Worm (Caenorhabditis elegans) whole organism, L4 larva: ENCODE results near the gene C32D5.8.

Source experiments
- F10B5.3 ChIP-seq: sonication (generic microtip); optimal IDR thresholded peaks from 2 replicates; lab custom pipeline; 2016; ENCODE audit warnings: mild to moderate bottlenecking, missing genetic modification characterization, missing compliant biosample characterization
- R02D3.7 ChIP-seq: fragments of 150-350 bp; sonication (generic microtip); optimal IDR thresholded peaks from 3 replicates; lab custom pipeline; 2014; ENCODE audit warnings: missing biosample characterization, missing genetic modification characterization
- T20F7.1 ChIP-seq: fragments of 200-800 bp; sonication (Bioruptor generic); optimal IDR thresholded peaks from 2 replicates; lab custom pipeline; 2018; ENCODE audit warnings: mild to moderate bottlenecking, missing genetic modification characterization, missing compliant biosample characterization
- Y105C5A.15 ChIP-seq: fragments of 200-800 bp; sonication (Bioruptor generic); IDR thresholded peaks from 2 replicates; pipeline ENCODE4 v1.3.6; 2022; ENCODE audit warnings: missing genetic modification characterization, missing compliant biosample characterization
- Y5F2A.4 ChIP-seq: fragments of 200-800 bp; sonication (Bioruptor generic); optimal IDR thresholded peaks from 2 replicates; lab custom pipeline; 2018; ENCODE audit warnings: mild to moderate bottlenecking, missing genetic modification characterization, missing compliant biosample characterization
- ZK546.5 ChIP-seq, 2 experiments: sonication (generic microtip); optimal IDR thresholded peaks; 2 replicates each; lab custom pipeline; 2017; ENCODE audit warnings: missing biosample characterization in 2 of 2, missing genetic modification characterization in 2 of 2
- aha-1 ChIP-seq: fragments of 150-350 bp; peaks from one replicate; lab custom pipeline; 2014; ENCODE audit warnings: missing biosample characterization, missing genetic modification characterization
- ama-1 ChIP-seq: fragments of 150-350 bp; optimal IDR thresholded peaks from 2 replicates; lab custom pipeline; 2014; ENCODE audit warnings: inconsistent platforms, mixed read lengths
- attf-4 ChIP-seq: sonication (generic microtip); optimal IDR thresholded peaks from 3 replicates; lab custom pipeline; 2017; ENCODE audit warnings: missing biosample characterization, missing genetic modification characterization
- ceh-20 ChIP-seq: fragments of 200-800 bp; sonication (Bioruptor generic); IDR thresholded peaks from 2 replicates; pipeline ENCODE4 v1.3.6; 2022; ENCODE audit warnings: missing genetic modification reagents, missing genetic modification characterization, missing compliant biosample characterization
- ceh-44 ChIP-seq: fragments of 200-800 bp; sonication (Bioruptor generic); IDR thresholded peaks from 2 replicates; pipeline ENCODE4 v1.3.6; 2022; ENCODE audit warnings: missing genetic modification reagents, missing genetic modification characterization, missing compliant biosample characterization
- cey-2 ChIP-seq: sonication (generic microtip); optimal IDR thresholded peaks from 3 replicates; lab custom pipeline; 2017; ENCODE audit warnings: missing genetic modification characterization, mild to moderate bottlenecking, missing compliant biosample characterization, antibody characterized with exemption, borderline replicate concordance; ENCODE audit not compliant: insufficient read depth
- daf-16 ChIP-seq, 3 experiments: sonication (generic microtip); optimal IDR thresholded peaks; 2 replicates each; lab custom pipeline; 2016 to 2017; ENCODE audit warnings: missing genetic modification characterization in 3 of 3, missing genetic modification reagents in 3 of 3, mild to moderate bottlenecking in 2 of 3, missing compliant biosample characterization in 2 of 3, missing biosample characterization in 1 of 3, moderate library complexity in 1 of 3
- dmd-8 ChIP-seq: fragments of 200-800 bp; sonication (Bioruptor generic); IDR thresholded peaks from 2 replicates; pipeline ENCODE4 v1.3.6; 2022; ENCODE audit warnings: missing genetic modification characterization, missing compliant biosample characterization
- dve-1 ChIP-seq: sonication (generic microtip); optimal IDR thresholded peaks from 2 replicates; lab custom pipeline; 2017; ENCODE audit warnings: antibody characterized with exemption, mild to moderate bottlenecking, missing genetic modification characterization, missing compliant biosample characterization; ENCODE audit not compliant: insufficient read depth
- fos-1 ChIP-seq: fragments of 150-350 bp; optimal IDR thresholded peaks from 2 replicates; lab custom pipeline; 2014; ENCODE audit warnings: missing biosample characterization, missing genetic modification characterization
- gei-8 ChIP-seq: fragments of 200-800 bp; sonication (Bioruptor generic); optimal IDR thresholded peaks from 2 replicates; lab custom pipeline; 2018; ENCODE audit warnings: mild to moderate bottlenecking, missing genetic modification characterization, missing compliant biosample characterization
- hlh-11 ChIP-seq: fragments of 200-800 bp; sonication (Bioruptor generic); optimal IDR thresholded peaks from 2 replicates; lab custom pipeline; 2018; ENCODE audit warnings: mild to moderate bottlenecking, missing genetic modification characterization, missing compliant biosample characterization
- hlh-30 ChIP-seq: sonication (generic microtip); optimal IDR thresholded peaks from 2 replicates; lab custom pipeline; 2017; ENCODE audit warnings: antibody characterized with exemption, mild to moderate bottlenecking, missing genetic modification characterization, missing compliant biosample characterization; ENCODE audit not compliant: insufficient read depth
- hmg-1.1 ChIP-seq: fragments of 200-800 bp; sonication (Bioruptor generic); IDR thresholded peaks from 2 replicates; pipeline ENCODE4 v1.3.6; 2022; ENCODE audit warnings: missing genetic modification reagents, missing genetic modification characterization, missing compliant biosample characterization
- lin-13 ChIP-seq: fragments of 150-350 bp; optimal IDR thresholded peaks from 2 replicates; lab custom pipeline; 2014; ENCODE audit warnings: missing biosample characterization, missing genetic modification reagents, missing genetic modification characterization
- lin-29 ChIP-seq: fragments of 200-800 bp; sonication (Bioruptor generic); IDR thresholded peaks from 2 replicates; pipeline ENCODE4 v1.3.6; 2022; ENCODE audit warnings: missing genetic modification reagents, missing genetic modification characterization, missing compliant biosample characterization
- lin-39 ChIP-seq: fragments of 150-350 bp; optimal IDR thresholded peaks from 2 replicates; lab custom pipeline; 2014; ENCODE audit warnings: missing biosample characterization, missing genetic modification reagents, missing genetic modification characterization
- lir-3 ChIP-seq: sonication (generic microtip); optimal IDR thresholded peaks from 2 replicates; lab custom pipeline; 2016; ENCODE audit warnings: mild to moderate bottlenecking, missing genetic modification characterization, missing compliant biosample characterization
- madf-9 ChIP-seq: fragments of 200-800 bp; sonication (Bioruptor generic); conservative IDR thresholded peaks from 2 replicates; pipeline ENCODE4 v1.3.6; 2022; ENCODE audit warnings: missing genetic modification reagents, missing genetic modification characterization, missing compliant biosample characterization
- mdl-1 ChIP-seq, 2 experiments: fragments of 150-350 bp in 1 of 2; sonication (generic microtip) in 1 of 2; optimal IDR thresholded peaks; 2 replicates each; lab custom pipeline; 2014 to 2017; ENCODE audit warnings: missing biosample characterization in 2 of 2, missing genetic modification characterization in 2 of 2
- mep-1 ChIP-seq: fragments of 150-350 bp; sonication (generic microtip); optimal IDR thresholded peaks from 3 replicates; lab custom pipeline; 2014; ENCODE audit warnings: missing biosample characterization, missing genetic modification characterization
- mxl-3 ChIP-seq: fragments of 200-800 bp; sonication (Bioruptor generic); optimal IDR thresholded peaks from 2 replicates; lab custom pipeline; 2018; ENCODE audit warnings: mild to moderate bottlenecking, missing genetic modification characterization, missing compliant biosample characterization
- nhr-11 ChIP-seq: fragments of 150-350 bp; optimal IDR thresholded peaks from 2 replicates; lab custom pipeline; 2014; ENCODE audit warnings: missing biosample characterization, missing genetic modification characterization
- nhr-111 ChIP-seq: fragments of 200-800 bp; sonication (Bioruptor generic); optimal IDR thresholded peaks from 2 replicates; lab custom pipeline; 2018; ENCODE audit warnings: mild to moderate bottlenecking, missing genetic modification characterization, missing compliant biosample characterization
- nhr-28 ChIP-seq: fragments of 150-350 bp; optimal IDR thresholded peaks from 2 replicates; lab custom pipeline; 2014; ENCODE audit warnings: missing biosample characterization, missing genetic modification characterization
- nhr-76 ChIP-seq: fragments of 150-350 bp; optimal IDR thresholded peaks from 2 replicates; lab custom pipeline; 2014; ENCODE audit warnings: missing biosample characterization, missing genetic modification characterization
- nhr-77 ChIP-seq: fragments of 150-350 bp; optimal IDR thresholded peaks from 2 replicates; lab custom pipeline; 2014; ENCODE audit warnings: missing biosample characterization, missing genetic modification characterization
- pqm-1 ChIP-seq: sonication (generic microtip); optimal IDR thresholded peaks from 2 replicates; lab custom pipeline; 2017; ENCODE audit warnings: missing biosample characterization, missing genetic modification characterization
- rbr-2 ChIP-seq: sonication (generic microtip); optimal IDR thresholded peaks from 2 replicates; lab custom pipeline; 2016; ENCODE audit warnings: missing genotype, missing genetic modification characterization, missing compliant biosample characterization
- saeg-2 ChIP-seq: fragments of 200-800 bp; sonication (Bioruptor generic); IDR thresholded peaks from 2 replicates; pipeline ENCODE4 v1.3.6; 2022; ENCODE audit warnings: missing genetic modification reagents, missing genetic modification characterization, missing compliant biosample characterization
- sdz-12 ChIP-seq: fragments of 200-800 bp; sonication (Bioruptor generic); optimal IDR thresholded peaks from 2 replicates; lab custom pipeline; 2018; ENCODE audit warnings: mild to moderate bottlenecking, missing genetic modification characterization, missing compliant biosample characterization
- skn-1 ChIP-seq: fragments of 150-350 bp; optimal IDR thresholded peaks from 2 replicates; lab custom pipeline; 2014; ENCODE audit warnings: missing biosample characterization, missing genetic modification characterization
- snpc-1.2 ChIP-seq: fragments of 200-800 bp; sonication (Bioruptor generic); IDR thresholded peaks from 2 replicates; pipeline ENCODE4 v1.3.6; 2022; ENCODE audit warnings: missing genetic modification reagents, missing genetic modification characterization, missing compliant biosample characterization
- spr-1 ChIP-seq: sonication (generic microtip); optimal IDR thresholded peaks from 2 replicates; lab custom pipeline; 2016; ENCODE audit warnings: mild to moderate bottlenecking, missing genetic modification characterization, missing compliant biosample characterization
- spr-3 ChIP-seq: fragments of 200-800 bp; sonication (Bioruptor generic); optimal IDR thresholded peaks from 2 replicates; lab custom pipeline; 2018; ENCODE audit warnings: mild to moderate bottlenecking, missing genetic modification characterization, missing compliant biosample characterization
- unc-39 ChIP-seq: sonication (generic microtip); optimal IDR thresholded peaks from 2 replicates; lab custom pipeline; 2017; ENCODE audit warnings: missing biosample characterization, missing genetic modification characterization
- zfp-2 ChIP-seq: sonication (generic microtip); optimal IDR thresholded peaks from 2 replicates; lab custom pipeline; 2016; ENCODE audit warnings: mild to moderate bottlenecking, missing genetic modification characterization, missing compliant biosample characterization
- ztf-7 ChIP-seq: fragments of 150-350 bp; optimal IDR thresholded peaks from 2 replicates; lab custom pipeline; 2014; ENCODE audit warnings: missing biosample characterization, missing genetic modification characterization

Gene C32D5.8

DNA sequence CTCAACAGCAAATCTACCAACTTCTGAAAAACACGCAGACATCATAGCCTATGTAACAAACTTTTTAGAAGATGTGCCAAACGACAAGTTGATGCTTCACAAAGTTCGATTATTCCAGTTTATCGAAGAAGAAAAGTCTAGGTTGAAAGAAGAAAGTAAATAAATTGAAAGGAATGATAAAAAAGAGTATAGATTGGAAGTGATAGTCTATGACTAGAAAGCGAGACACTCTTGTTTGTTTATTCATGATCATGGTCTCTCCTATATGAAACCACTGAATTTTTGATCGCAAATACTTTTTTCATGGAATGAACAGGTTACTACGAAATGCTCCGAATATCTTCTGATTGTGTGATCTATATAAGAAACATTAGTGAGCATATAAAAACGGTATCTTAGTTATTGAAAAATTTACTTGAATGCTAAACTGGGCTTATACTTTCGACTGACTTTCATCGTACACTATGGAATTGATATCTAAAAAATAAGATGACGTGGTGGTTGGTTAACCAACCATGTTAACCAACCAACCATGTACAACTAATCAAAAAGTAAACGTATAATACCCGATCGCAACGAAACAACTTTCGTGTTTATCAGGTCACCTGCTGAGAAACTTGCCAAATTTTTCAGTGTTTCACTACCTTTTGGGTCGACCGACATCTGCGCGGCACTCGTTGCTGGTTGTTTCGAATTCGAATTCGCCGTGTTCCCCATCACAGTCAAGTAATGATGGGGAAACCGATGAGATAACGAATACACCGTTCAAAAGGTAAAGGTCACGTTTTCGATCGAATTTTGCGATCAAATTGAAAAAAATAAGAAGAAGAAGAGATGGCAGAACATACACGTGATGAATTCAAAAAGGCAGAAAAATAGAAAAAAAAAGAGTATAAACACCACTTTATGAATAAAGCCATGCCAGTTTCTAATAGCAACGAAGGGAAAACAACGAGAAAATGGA, at the start of gene C32D5.8:
Gene C32D5.8, minus strand, starts transcription at position 770 of the 964 bp plus-strand sequence.
- no peak for TF ChIP-seq F10B5.3 (tag; lab: Kevin White, UChicago)
- TF ChIP-seq lin-29 = no peak
- TF ChIP-seq zfp-2 (tag; lab: Kevin White, UChicago) = no peak
- TF ChIP-seq nhr-111 (GFP tag; lab: Kevin White, UChicago) = no peak
- no peak for TF ChIP-seq R02D3.7
- peak; percentile 38 for TF ChIP-seq mxl-3 (GFP tag; lab: Kevin White, UChicago)
- TF ChIP-seq snpc-1.2 (GFP tag; lab: Robert Waterston, UW) = 0 out of 2 replicates have a peak, but pooled peaks have one; percentile 27
- peak; percentile 18 for TF ChIP-seq pqm-1 (tag; lab: Kevin White, UChicago)
- TF ChIP-seq nhr-76 (tag; lab: Kevin White, UChicago) = no peak
- peak; percentile 92 for TF ChIP-seq aha-1 (tag; lab: Kevin White, UChicago)
- no peak for TF ChIP-seq spr-1 (tag; lab: Kevin White, UChicago)
- TF ChIP-seq Y5F2A.4 (GFP tag; lab: Kevin White, UChicago) = no peak
- TF ChIP-seq mep-1 (tag; lab: Kevin White, UChicago) = no peak
- TF ChIP-seq daf-16 (GFP tag; optimal IDR thresholded peaks at IDR 0.05; lab: Kevin White, UChicago) = no peak
- TF ChIP-seq daf-16 (tag; optimal IDR thresholded peaks at IDR 0.05; lab: Kevin White, UChicago) = peak; percentile 56
- TF ChIP-seq nhr-28 (tag; lab: Kevin White, UChicago) = peak; percentile 11
- TF ChIP-seq hlh-11 (tag; lab: Kevin White, UChicago) = peak; percentile 37
- peak; percentile 44 for TF ChIP-seq madf-9 (GFP tag; lab: Robert Waterston, UW)
- peak in 1 of 2 experiments; percentile 66 for TF ChIP-seq mdl-1 (tag; optimal IDR thresholded peaks at IDR 0.05; lab: Kevin White, UChicago)
- TF ChIP-seq saeg-2 (GFP tag; lab: Robert Waterston, UW) = no peak
- no peak for TF ChIP-seq attf-4
- no peak for TF ChIP-seq hmg-1.1
- TF ChIP-seq ZK546.5 (tag; optimal IDR thresholded peaks at IDR 0.05; lab: Kevin White, UChicago) = no peak
- TF ChIP-seq T20F7.1 (GFP tag; lab: Kevin White, UChicago) = no peak
- 0 out of 2 replicates have a peak, but pooled peaks have one; percentile 41 for TF ChIP-seq Y105C5A.15 (GFP tag; lab: Robert Waterston, UW)
- no peak for TF ChIP-seq spr-3
- TF ChIP-seq hlh-30 (tag; lab: Kevin White, UChicago) = peak; percentile 75
- TF ChIP-seq rbr-2 (tag; lab: Kevin White, UChicago) = no peak
- TF ChIP-seq nhr-77 (tag; lab: Kevin White, UChicago) = no peak
- TF ChIP-seq lin-13 = no peak
- TF ChIP-seq skn-1 (tag; lab: Kevin White, UChicago) = no peak
- TF ChIP-seq ama-1 (lab: Kevin White, UChicago) = peak; percentile 48
- TF ChIP-seq fos-1 (tag; lab: Kevin White, UChicago) = no peak
- peak; percentile 29; the same call in 1 of the 2 replicates for TF ChIP-seq dmd-8 (GFP tag; lab: Robert Waterston, UW)
- TF ChIP-seq ztf-7 (tag; lab: Kevin White, UChicago) = peak; percentile 30
- TF ChIP-seq ceh-44 (GFP tag; lab: Robert Waterston, UW) = no peak
- peak; percentile 47 for TF ChIP-seq dve-1 (tag; lab: Kevin White, UChicago)

DNA sequence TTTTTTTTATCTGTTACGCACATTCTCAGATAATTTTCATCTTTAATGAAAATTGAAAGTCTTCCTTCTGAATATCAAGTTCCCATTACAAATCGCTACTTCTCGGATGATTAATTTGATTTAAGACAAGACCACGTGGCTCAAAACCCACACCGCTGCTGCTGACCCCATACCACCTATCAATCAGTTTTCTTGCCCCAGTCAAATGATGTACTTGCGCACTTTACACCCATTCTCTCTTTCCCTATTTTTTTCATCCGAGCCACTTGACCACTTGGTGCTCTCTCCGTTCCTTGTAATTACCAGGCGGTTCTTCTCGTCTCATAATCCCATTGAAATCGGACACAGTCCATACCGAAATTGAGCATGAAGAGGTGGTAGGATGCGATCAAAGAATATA, 48.3 kb upstream of the C32D5.8 start:
- TF ChIP-seq sdz-12 (GFP tag; lab: Kevin White, UChicago) = no peak
- TF ChIP-seq gei-8 = no peak
- no peak for TF ChIP-seq nhr-76 (tag; lab: Kevin White, UChicago)
- TF ChIP-seq T20F7.1 (GFP tag; lab: Kevin White, UChicago) = no peak
- no peak for TF ChIP-seq lir-3
- no peak for TF ChIP-seq dmd-8 (GFP tag; lab: Robert Waterston, UW)
- no peak for TF ChIP-seq unc-39 (tag; lab: Kevin White, UChicago)
- TF ChIP-seq mxl-3 (GFP tag; lab: Kevin White, UChicago) = no peak
- TF ChIP-seq cey-2 (tag; lab: Kevin White, UChicago) = no peak
- TF ChIP-seq ceh-20 (GFP tag; lab: Robert Waterston, UW) = no peak
- TF ChIP-seq hmg-1.1 = no peak
- TF ChIP-seq lin-39 (tag; lab: Kevin White, UChicago) = no peak
- no peak for TF ChIP-seq nhr-11
- TF ChIP-seq attf-4 = no peak
- no peak for TF ChIP-seq nhr-77 (tag; lab: Kevin White, UChicago)
- no peak for TF ChIP-seq fos-1 (tag; lab: Kevin White, UChicago)
